Worm (Caenorhabditis elegans): ENCODE measurements around the gene col-177.

The col-177 gene

ce11 chrX:10990159-10990854 is 11.3 kb downstream of the col-177 start:
- TF ChIP-seq nhr-21 (tag; optimal IDR thresholded peaks at IDR 0.05), result no peak
- peak; percentile 45 for TF ChIP-seq fos-1 (tag; optimal IDR thresholded peaks at IDR 0.05)

- no peak for TF ChIP-seq skn-1 (tag; optimal IDR thresholded peaks at IDR 0.05)
- TF ChIP-seq unc-39 (tag; optimal IDR thresholded peaks at IDR 0.05), result no peak
- TF ChIP-seq egl-27 (tag; optimal IDR thresholded peaks at IDR 0.05), result no peak
- no peak for TF ChIP-seq nhr-25 (tag; optimal IDR thresholded peaks at IDR 0.05)
- no peak for TF ChIP-seq ztf-1 (GFP tag; conservative IDR thresholded peaks at IDR 0.05)
- no peak for TF ChIP-seq F13H6.1 (tag; optimal IDR thresholded peaks at IDR 0.05)
- no peak for TF ChIP-seq ztf-4 (tag; optimal IDR thresholded peaks at IDR 0.05)
- no peak for TF ChIP-seq unc-62 (GFP tag; optimal IDR thresholded peaks at IDR 0.05)
- no peak for TF ChIP-seq snpc-4 (tag; optimal IDR thresholded peaks at IDR 0.05)
- no peak for TF ChIP-seq nhr-77 (tag; optimal IDR thresholded peaks at IDR 0.05)
- TF ChIP-seq blmp-1 (tag; optimal IDR thresholded peaks at IDR 0.05; ENCODE audit: insufficient read depth), result no peak
- no peak for TF ChIP-seq mdl-1 (tag; optimal IDR thresholded peaks at IDR 0.05)
- no peak for TF ChIP-seq aly-2 (tag; optimal IDR thresholded peaks at IDR 0.05)
- no peak for TF ChIP-seq nhr-23 (tag; optimal IDR thresholded peaks at IDR 0.05)
- TF ChIP-seq zag-1 (tag; optimal IDR thresholded peaks at IDR 0.05), result no peak
- no peak for TF ChIP-seq nhr-6 (tag; optimal IDR thresholded peaks at IDR 0.05)
- TF ChIP-seq ZK546.5 (tag; optimal IDR thresholded peaks at IDR 0.05), result no peak
Observed at ce11 chrX:10989286-10989685, 12.4 kb downstream of the col-177 start.

ce11 chrX:10982051-10982450 is 19.6 kb downstream of the col-177 start, which contains the start of gene ver-4:
ver-4 (plus strand) TSS chrX:10982351.
- TF ChIP-seq egl-27 (tag; optimal IDR thresholded peaks at IDR 0.05) (no peak), peb-1 (tag; optimal IDR thresholded peaks at IDR 0.05) (no peak), alr-1 (tag; optimal IDR thresholded peaks at IDR 0.05) (no peak), ztf-11 (tag; optimal IDR thresholded peaks at IDR 0.05) (no peak), elt-1 (tag; optimal IDR thresholded peaks at IDR 0.05) (no peak), sma-3 (GFP tag; optimal IDR thresholded peaks at IDR 0.05) (no peak), sem-4 (tag; optimal IDR thresholded peaks at IDR 0.05) (no peak), dmd-4 (tag; optimal IDR thresholded peaks at IDR 0.05) (no peak), gmeb-1 (tag; optimal IDR thresholded peaks at IDR 0.05) (no peak), nhr-77 (tag; optimal IDR thresholded peaks at IDR 0.05) (no peak), nhr-10 (tag; optimal IDR thresholded peaks at IDR 0.05) (no peak), C34F6.9 (tag; optimal IDR thresholded peaks at IDR 0.05) (no peak), F13H6.1 (tag; optimal IDR thresholded peaks at IDR 0.05) (no peak), nhr-237 (tag; optimal IDR thresholded peaks at IDR 0.05) (no peak), aly-2 (tag; optimal IDR thresholded peaks at IDR 0.05) (no peak), elt-3 (tag; optimal IDR thresholded peaks at IDR 0.05) (no peak)

- no peak for TF ChIP-seq egl-27 (tag; optimal IDR thresholded peaks at IDR 0.05)
- TF ChIP-seq mdl-1 (tag; optimal IDR thresholded peaks at IDR 0.05), result no peak
- no peak for TF ChIP-seq ceh-16 (tag; optimal IDR thresholded peaks at IDR 0.05)
- TF ChIP-seq F13H6.1 (tag; optimal IDR thresholded peaks at IDR 0.05), result no peak
- no peak for TF ChIP-seq elt-1 (tag; optimal IDR thresholded peaks at IDR 0.05)
- no peak for TF ChIP-seq elt-3 (tag; optimal IDR thresholded peaks at IDR 0.05)
- TF ChIP-seq sem-4 (tag; optimal IDR thresholded peaks at IDR 0.05), result no peak
- TF ChIP-seq nhr-21 (tag; optimal IDR thresholded peaks at IDR 0.05), result no peak
- TF ChIP-seq blmp-1 (tag; optimal IDR thresholded peaks at IDR 0.05; ENCODE audit: insufficient read depth), result no peak
- no peak for TF ChIP-seq Y55F3AM.14 (GFP tag; optimal IDR thresholded peaks at IDR 0.05)
- TF ChIP-seq skn-1 (tag; optimal IDR thresholded peaks at IDR 0.05), result no peak
- no peak for TF ChIP-seq lin-39 (tag; optimal IDR thresholded peaks at IDR 0.05)
- TF ChIP-seq nhr-237 (tag; optimal IDR thresholded peaks at IDR 0.05), result no peak
- TF ChIP-seq gmeb-1 (tag; optimal IDR thresholded peaks at IDR 0.05), result no peak
- no peak for TF ChIP-seq nhr-11 (tag; optimal IDR thresholded peaks at IDR 0.05)
- TF ChIP-seq mbf-1 (tag; optimal IDR thresholded peaks at IDR 0.05), result no peak
- no peak for TF ChIP-seq peb-1 (tag; optimal IDR thresholded peaks at IDR 0.05)
Observed at ce11 chrX:10981374-10981773, 20.3 kb downstream of the col-177 start.
